Fruit fly (Drosophila melanogaster): Measurements from ENCODE around the gene CG3699.

The CG3699 gene

dm6 chrX:955873-956272, 8.6 kb upstream of the CG3699 start (continued):
- TF ChIP-seq CG14441 (GFP tag; IDR thresholded peaks at IDR 0.05) (peak; percentile 63), PHDP (tag; optimal IDR thresholded peaks at IDR 0.05) (peak; percentile 60), hth (optimal IDR thresholded peaks at IDR 0.05) (no peak), Sox100B (GFP tag; optimal IDR thresholded peaks at IDR 0.05) (peak; percentile 17), pnt (GFP tag; optimal IDR thresholded peaks at IDR 0.05) (peak; percentile 67), Ravus (GFP tag; IDR thresholded peaks at IDR 0.05) (no peak; the same call in 1 of the 2 replicates), fu2 (GFP tag; optimal IDR thresholded peaks at IDR 0.05) (peak; percentile 26), CG18011 (GFP tag; optimal IDR thresholded peaks at IDR 0.05) (no peak), oc (tag; optimal IDR thresholded peaks at IDR 0.05) (peak; percentile 30), mam (GFP tag; optimal IDR thresholded peaks at IDR 0.05) (peak; percentile 56), ci (GFP tag; IDR thresholded peaks at IDR 0.05) (peak; percentile 78; the same call in 2 of the 3 replicates), mld (GFP tag; IDR thresholded peaks at IDR 0.05; ENCODE audit: partially characterized antibody) (no peak), CG15269 (tag; optimal IDR thresholded peaks at IDR 0.05) (peak; percentile 62), CG3847 (GFP tag; IDR thresholded peaks at IDR 0.05) (peak; percentile 48; the same call in 1 of the 2 replicates), CG2202 (tag; optimal IDR thresholded peaks at IDR 0.05) (no peak), Med (GFP tag) (peak; percentile 93), repo (GFP tag; optimal IDR thresholded peaks at IDR 0.05) (peak; percentile 2), CHES-1-like (GFP tag; optimal IDR thresholded peaks at IDR 0.05) (peak; percentile 57), CG9727 (GFP tag; optimal IDR thresholded peaks at IDR 0.05) (peak; percentile 11), CG7839 (tag; optimal IDR thresholded peaks at IDR 0.05) (peak; percentile 74), aop (GFP tag; IDR thresholded peaks at IDR 0.05) (no peak), Asciz (GFP tag; optimal IDR thresholded peaks at IDR 0.05) (peak; percentile 18), ap (GFP tag; IDR thresholded peaks at IDR 0.05) (peak; percentile 28; the same call in 1 of the 2 replicates), sob (GFP tag; IDR thresholded peaks at IDR 0.05) (peak; percentile 53; the same call in 1 of the 2 replicates), CG7372 (GFP tag; IDR thresholded peaks at IDR 0.05) (no peak), unpg (GFP tag; optimal IDR thresholded peaks at IDR 0.05) (peak; percentile 61), CG2875 (GFP tag; optimal IDR thresholded peaks at IDR 0.05) (no peak), CG31224 (GFP tag; IDR thresholded peaks at IDR 0.05) (no peak), CG8281 (tag; optimal IDR thresholded peaks at IDR 0.05) (peak; percentile 12), CG31441 (GFP tag; IDR thresholded peaks at IDR 0.05) (peak; percentile 57), Pdp1 (GFP tag; optimal IDR thresholded peaks at IDR 0.05) (peak in 1 of 2 experiments; percentile 59), CG30020 (tag; optimal IDR thresholded peaks at IDR 0.05) (no peak), CG9609 (GFP tag; optimal IDR thresholded peaks at IDR 0.05) (peak; percentile 34), CG7987 (GFP tag; optimal IDR thresholded peaks at IDR 0.05) (no peak), Aef1 (GFP tag; IDR thresholded peaks at IDR 0.05) (peak; percentile 59; the same call in 2 of the 3 replicates), TFAM (GFP tag; optimal IDR thresholded peaks at IDR 0.05) (no peak), sd (tag; optimal IDR thresholded peaks at IDR 0.05) (peak; percentile 11), CG8290 (GFP tag; optimal IDR thresholded peaks at IDR 0.05) (no peak), CG8290 (tag; optimal IDR thresholded peaks at IDR 0.05) (peak in 1 of 2 experiments; percentile 90), nmo (GFP tag; optimal IDR thresholded peaks at IDR 0.05) (peak; percentile 58), peb (GFP tag; IDR thresholded peaks at IDR 0.05) (peak; percentile 27; the same call in 1 of the 2 replicates), bigmax (GFP tag; optimal IDR thresholded peaks at IDR 0.05) (no peak), seq (GFP tag; IDR thresholded peaks at IDR 0.05) (peak; percentile 57), Hr3 (GFP tag; optimal IDR thresholded peaks at IDR 0.05) (peak; percentile 40), CG14014 (GFP tag; IDR thresholded peaks at IDR 0.05) (peak; percentile 59), dmrt11E (tag; optimal IDR thresholded peaks at IDR 0.05) (no peak), twi (tag; optimal IDR thresholded peaks at IDR 0.05) (no peak), gce (GFP tag; IDR thresholded peaks at IDR 0.05) (no peak), yki (optimal IDR thresholded peaks at IDR 0.05) (no peak), az2 (GFP tag; optimal IDR thresholded peaks at IDR 0.05) (peak; percentile 55), chn (GFP tag; optimal IDR thresholded peaks at IDR 0.05) (peak; percentile 36), CG34422 (GFP tag; IDR thresholded peaks at IDR 0.05) (peak; percentile 61; the same call in 2 of the 3 replicates)

Data from whole organism, embryonic.